Fruit fly (Drosophila melanogaster) whole organism, embryonic: ENCODE data around the gene mRpS23.

ENCODE experiments used
- Atf-2 ChIP-seq: fragments of 200-800 bp; sonication (Bioruptor generic); optimal IDR thresholded peaks from 2 replicates; lab custom pipeline; 2016; ENCODE audit warnings: missing biosample characterization, missing genetic modification characterization
- BtbVII ChIP-seq: fragments of 200-800 bp; sonication (Bioruptor generic); optimal IDR thresholded peaks from 3 replicates; lab custom pipeline; 2017; ENCODE audit warnings: missing biosample characterization, mild to moderate bottlenecking, missing genetic modification characterization
- CG11560 ChIP-seq: fragments of 200-800 bp; sonication (Bioruptor generic); IDR thresholded peaks from 3 replicates; pipeline ENCODE4 v1.3.6; 2022; ENCODE audit warnings: missing biosample characterization, missing genetic modification characterization
- CG13296 ChIP-seq: fragments of 200-800 bp; sonication (Bioruptor generic); optimal IDR thresholded peaks from 3 replicates; lab custom pipeline; 2018; ENCODE audit warnings: missing biosample characterization, mild to moderate bottlenecking, missing genetic modification characterization
- CG14441 ChIP-seq: fragments of 200-800 bp; sonication (Bioruptor generic); IDR thresholded peaks from 2 replicates; pipeline ENCODE4 v1.3.6; 2022; ENCODE audit warnings: missing biosample characterization, missing genetic modification characterization
- CG15514 ChIP-seq: fragments of 200-800 bp; sonication (Bioruptor generic); optimal IDR thresholded peaks from 3 replicates; lab custom pipeline; 2017; ENCODE audit warnings: missing biosample characterization, missing genetic modification characterization, mild to moderate bottlenecking, moderate library complexity, missing genetic modification reagents
- CG15696 ChIP-seq: fragments of 200-800 bp; sonication (Bioruptor generic); optimal IDR thresholded peaks from 2 replicates; lab custom pipeline; 2019; ENCODE audit warnings: missing biosample characterization, mild to moderate bottlenecking, missing genetic modification characterization, moderate library complexity
- CG1602 ChIP-seq: fragments of 200-800 bp; sonication (Bioruptor generic); optimal IDR thresholded peaks from 3 replicates; lab custom pipeline; 2016; ENCODE audit warnings: missing biosample characterization, missing genetic modification characterization
- CG18011 ChIP-seq: fragments of 200-800 bp; sonication (Bioruptor generic); optimal IDR thresholded peaks from 2 replicates; lab custom pipeline; 2017; ENCODE audit warnings: missing biosample characterization, missing genetic modification characterization, mild to moderate bottlenecking, moderate library complexity, missing genotype
- CG2712 ChIP-seq: fragments of 200-800 bp; optimal IDR thresholded peaks from 3 replicates; lab custom pipeline; 2019; ENCODE audit warnings: missing biosample characterization, mild to moderate bottlenecking, missing genetic modification characterization, moderate library complexity
- CG3065 ChIP-seq: fragments of 200-800 bp; sonication (Bioruptor generic); optimal IDR thresholded peaks from 2 replicates; lab custom pipeline; 2016; ENCODE audit warnings: missing biosample characterization, missing genetic modification characterization
- CG31441 ChIP-seq: fragments of 200-800 bp; sonication (Bioruptor generic); IDR thresholded peaks from 2 replicates; pipeline ENCODE4 v1.3.6; 2022; ENCODE audit warnings: missing biosample characterization, missing genetic modification characterization
- CG34224 ChIP-seq: fragments of 200-800 bp; sonication (Bioruptor generic); IDR thresholded peaks from 3 replicates; pipeline ENCODE4 v1.3.6; 2022; ENCODE audit warnings: missing biosample characterization, missing genetic modification characterization; ENCODE audit not compliant: partially characterized antibody
- CG3847 ChIP-seq: fragments of 200-800 bp; sonication (Bioruptor generic); IDR thresholded peaks from 2 replicates; pipeline ENCODE4 v1.3.6; 2022; ENCODE audit warnings: missing biosample characterization, missing genetic modification characterization
- CG3995 ChIP-seq: fragments of 200-800 bp; sonication (Bioruptor generic); optimal IDR thresholded peaks from 3 replicates; lab custom pipeline; 2016; ENCODE audit warnings: missing biosample characterization, missing genetic modification characterization
- CG4424 ChIP-seq: fragments of 200-800 bp; sonication (Bioruptor generic); optimal IDR thresholded peaks from 3 replicates; lab custom pipeline; 2016; ENCODE audit warnings: missing biosample characterization, missing genetic modification characterization
- CG6791 ChIP-seq: fragments of 200-800 bp; sonication (Bioruptor generic); IDR thresholded peaks from 3 replicates; pipeline ENCODE4 v1.3.6; 2022; ENCODE audit warnings: missing biosample characterization, missing genetic modification characterization; ENCODE audit not compliant: partially characterized antibody
- CG6813 ChIP-seq: fragments of 200-800 bp; sonication (Bioruptor generic); optimal IDR thresholded peaks from 2 replicates; lab custom pipeline; 2017; ENCODE audit warnings: missing biosample characterization, missing genetic modification characterization, mild to moderate bottlenecking, moderate library complexity, missing genetic modification reagents
- CG7372 ChIP-seq: fragments of 200-800 bp; sonication (Bioruptor generic); IDR thresholded peaks from 2 replicates; pipeline ENCODE4 v1.3.6; 2022; ENCODE audit warnings: missing biosample characterization, missing genetic modification characterization
- CG7928 ChIP-seq: fragments of 200-800 bp; sonication (Bioruptor generic); optimal IDR thresholded peaks from 2 replicates; lab custom pipeline; 2017; ENCODE audit warnings: missing biosample characterization, mild to moderate bottlenecking, missing genetic modification characterization
- CG7963 ChIP-seq: fragments of 200-800 bp; sonication (Bioruptor generic); IDR thresholded peaks from 3 replicates; pipeline ENCODE4 v1.3.6; 2022; ENCODE audit warnings: missing biosample characterization, missing genetic modification characterization; ENCODE audit not compliant: partially characterized antibody
- CG7987 ChIP-seq: fragments of 200-800 bp; sonication (Bioruptor generic); optimal IDR thresholded peaks from 2 replicates; lab custom pipeline; 2018; ENCODE audit warnings: missing biosample characterization, mild to moderate bottlenecking, missing genetic modification characterization, moderate library complexity
- CHES-1-like ChIP-seq: fragments of 200-800 bp; sonication (Bioruptor generic); optimal IDR thresholded peaks from 2 replicates; lab custom pipeline; 2016; ENCODE audit warnings: missing biosample characterization, missing genetic modification characterization
- Dll ChIP-seq: fragments of 200-800 bp; sonication (Bioruptor generic); IDR thresholded peaks from 4 replicates; pipeline ENCODE4 v1.3.6; 2022; ENCODE audit warnings: missing biosample characterization, missing genetic modification characterization; ENCODE audit not compliant: partially characterized antibody
- Dp ChIP-seq: fragments of 200-800 bp; sonication (Bioruptor generic); optimal IDR thresholded peaks from 2 replicates; lab custom pipeline; 2018; ENCODE audit warnings: missing biosample characterization, mild to moderate bottlenecking, missing genetic modification characterization, moderate library complexity
- Fer1 ChIP-seq: fragments of 200-800 bp; sonication (Bioruptor generic); optimal IDR thresholded peaks from 2 replicates; lab custom pipeline; 2017; ENCODE audit warnings: missing biosample characterization, mild to moderate bottlenecking, missing genetic modification characterization
- Med ChIP-seq: fragments of 200-800 bp; sonication (Bioruptor generic); peaks from one replicate; lab custom pipeline; 2016; ENCODE audit warnings: missing biosample characterization, missing genetic modification characterization, mild to moderate bottlenecking, inconsistent platforms, moderate library complexity
- Mes4 ChIP-seq: fragments of 200-800 bp; sonication (Bioruptor generic); optimal IDR thresholded peaks from 2 replicates; lab custom pipeline; 2016; ENCODE audit warnings: missing biosample characterization, missing genetic modification characterization
- NfI ChIP-seq: fragments of 200-800 bp; sonication (Bioruptor generic); optimal IDR thresholded peaks from 3 replicates; lab custom pipeline; 2018; ENCODE audit warnings: missing biosample characterization, mild to moderate bottlenecking, missing genetic modification characterization, moderate library complexity
- Opbp ChIP-seq: fragments of 200-800 bp; sonication (Bioruptor generic); IDR thresholded peaks from 3 replicates; pipeline ENCODE4 v1.3.6; 2022; ENCODE audit warnings: missing biosample characterization, missing genetic modification characterization; ENCODE audit not compliant: partially characterized antibody
- Pdp1 ChIP-seq, 2 experiments: fragments of 200-800 bp; sonication (Bioruptor generic); optimal IDR thresholded peaks; 3 replicates each; lab custom pipeline; 2016; ENCODE audit warnings: missing biosample characterization in 2 of 2, missing genetic modification characterization in 2 of 2, mild to moderate bottlenecking in 1 of 2, moderate library complexity in 1 of 2
- Spps ChIP-seq: fragments of 200-800 bp; sonication (Bioruptor generic); optimal IDR thresholded peaks from 2 replicates; lab custom pipeline; 2018; ENCODE audit warnings: missing biosample characterization, mild to moderate bottlenecking, missing genetic modification characterization
- Sry-δ ChIP-seq: fragments of 200-800 bp; sonication (Bioruptor generic); optimal IDR thresholded peaks from 2 replicates; lab custom pipeline; 2016; ENCODE audit warnings: missing biosample characterization, missing genetic modification characterization
- Trl ChIP-seq, 3 experiments: fragments of >200 bp in 2 of 3; fragments of 200-800 bp in 1 of 3; sonication (Bioruptor generic) in 1 of 3; optimal IDR thresholded peaks; 2 replicates in 1 of 3; 3 replicates in 2 of 3; lab custom pipeline; 2016 to 2017; ENCODE audit warnings: missing biosample characterization in 1 of 3, missing genetic modification characterization in 1 of 3
- Xbp1 ChIP-seq: fragments of 200-800 bp; sonication (Bioruptor generic); optimal IDR thresholded peaks from 3 replicates; lab custom pipeline; 2016; ENCODE audit warnings: missing biosample characterization, mild to moderate bottlenecking, missing genetic modification characterization
- al ChIP-seq: fragments of 200-800 bp; sonication (Bioruptor generic); IDR thresholded peaks from 2 replicates; pipeline ENCODE4 v1.3.6; 2022; ENCODE audit warnings: missing biosample characterization, missing genetic modification characterization
- bab2 ChIP-seq: fragments of 200-800 bp; sonication (Bioruptor generic); optimal IDR thresholded peaks from 2 replicates; lab custom pipeline; 2016; ENCODE audit warnings: missing biosample characterization, missing genetic modification characterization
- en ChIP-seq: fragments of 200-800 bp; sonication (Bioruptor generic); optimal IDR thresholded peaks from 2 replicates; lab custom pipeline; 2016; ENCODE audit warnings: missing biosample characterization, missing genetic modification characterization
- fd102C ChIP-seq: fragments of 200-800 bp; sonication (Bioruptor generic); optimal IDR thresholded peaks from 2 replicates; lab custom pipeline; 2018; ENCODE audit warnings: missing biosample characterization, mild to moderate bottlenecking, missing genetic modification characterization, moderate library complexity
- ftz-f1 ChIP-seq: fragments of 200-800 bp; sonication (Bioruptor generic); optimal IDR thresholded peaks from 2 replicates; lab custom pipeline; 2016; ENCODE audit warnings: missing biosample characterization, missing genetic modification characterization
- gce ChIP-seq: fragments of 200-800 bp; sonication (Bioruptor generic); IDR thresholded peaks from 3 replicates; pipeline ENCODE4 v1.3.6; 2022; ENCODE audit warnings: missing biosample characterization, missing genetic modification characterization
- gsb-n ChIP-seq: fragments of 200-800 bp; sonication (Bioruptor generic); optimal IDR thresholded peaks from 3 replicates; lab custom pipeline; 2018; ENCODE audit warnings: missing biosample characterization, mild to moderate bottlenecking, missing genetic modification characterization
- knrl ChIP-seq: fragments of 200-800 bp; sonication (Bioruptor generic); IDR thresholded peaks from 3 replicates; pipeline ENCODE4 v1.3.6; 2022; ENCODE audit warnings: missing biosample characterization, missing genetic modification characterization; ENCODE audit not compliant: partially characterized antibody
- luna ChIP-seq: fragments of 200-800 bp; sonication (Bioruptor generic); optimal IDR thresholded peaks from 2 replicates; lab custom pipeline; 2016; ENCODE audit warnings: missing biosample characterization, missing genetic modification characterization
- mam ChIP-seq: fragments of 200-800 bp; sonication (Bioruptor generic); optimal IDR thresholded peaks from 3 replicates; lab custom pipeline; 2016; ENCODE audit warnings: missing biosample characterization, missing genetic modification characterization
- nau ChIP-seq: fragments of 200-800 bp; sonication (Bioruptor generic); optimal IDR thresholded peaks from 3 replicates; lab custom pipeline; 2017; ENCODE audit warnings: missing biosample characterization, mild to moderate bottlenecking, missing genetic modification characterization, missing genetic modification reagents
- pb ChIP-seq: fragments of 200-800 bp; sonication (Bioruptor generic); optimal IDR thresholded peaks from 3 replicates; lab custom pipeline; 2016; ENCODE audit warnings: missing biosample characterization, missing genetic modification characterization
- sens ChIP-seq: fragments of 200-800 bp; sonication (Bioruptor generic); peaks from one replicate; lab custom pipeline; 2016; ENCODE audit warnings: missing biosample characterization, missing genetic modification characterization
- tx ChIP-seq: fragments of 200-800 bp; sonication (Bioruptor generic); optimal IDR thresholded peaks from 2 replicates; lab custom pipeline; 2016; ENCODE audit warnings: missing biosample characterization, missing genetic modification characterization
- vvl ChIP-seq: fragments of 200-800 bp; sonication (Bioruptor generic); IDR thresholded peaks from 2 replicates; pipeline ENCODE4 v1.3.6; 2022; ENCODE audit warnings: missing biosample characterization, missing genetic modification characterization

The mRpS23 gene

DNA sequence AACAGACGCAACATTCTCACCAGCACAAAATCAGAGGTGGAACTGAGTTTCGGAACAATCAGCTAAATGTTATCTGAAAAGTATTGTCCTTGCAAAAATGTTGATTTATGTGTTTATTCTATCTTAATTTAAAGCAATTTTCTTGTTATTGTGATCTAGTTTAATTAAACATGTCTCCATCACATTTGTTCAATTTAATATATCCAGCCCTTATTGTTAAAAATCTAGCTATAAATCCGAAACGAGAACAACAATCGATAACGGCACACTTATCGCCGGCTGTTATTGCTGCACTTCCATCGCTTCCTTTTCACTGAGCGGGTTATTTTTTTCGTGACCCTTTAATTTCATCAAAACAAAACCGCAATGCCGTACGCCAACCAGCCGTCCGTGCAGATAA lies 1.8 kb downstream of the mRpS23 start, which contains the start of the genes GatC, PolG2 and Polr2C (continued):
- peak; percentile 76 for TF ChIP-seq CG7928 (GFP tag; lab: Kevin White, UChicago)
- TF ChIP-seq CG7372 (GFP tag; lab: Robert Waterston, UW), result no peak
- TF ChIP-seq BtbVII (GFP tag; lab: Kevin White, UChicago), result no peak
- peak; percentile 73 for TF ChIP-seq CG7963 (GFP tag; lab: Robert Waterston, UW)
- TF ChIP-seq NfI (GFP tag; lab: Kevin White, UChicago), result peak; percentile 60
- TF ChIP-seq CG14441 (GFP tag; lab: Robert Waterston, UW), result no peak
- TF ChIP-seq CG7987 (GFP tag; lab: Kevin White, UChicago), result no peak
- peak; percentile 97 for TF ChIP-seq CG18011 (GFP tag; lab: Kevin White, UChicago)
- TF ChIP-seq gce (GFP tag; lab: Robert Waterston, UW), result no peak
- no peak for TF ChIP-seq CG11560
- no peak for TF ChIP-seq gsb-n (tag; lab: Kevin White, UChicago)
- no peak for TF ChIP-seq en
- peak; percentile 89 for TF ChIP-seq sens (GFP tag; lab: Kevin White, UChicago)
- TF ChIP-seq Trl (optimal IDR thresholded peaks at IDR 0.05; lab: Kevin White, UChicago), result no peak
- TF ChIP-seq Trl (GFP tag; optimal IDR thresholded peaks at IDR 0.05; lab: Kevin White, UChicago), result no peak
- no peak for TF ChIP-seq ftz-f1 (GFP tag; lab: Kevin White, UChicago)
- TF ChIP-seq CG6791, result peak; percentile 77
- TF ChIP-seq CG13296 (GFP tag; lab: Kevin White, UChicago), result no peak
- no peak for TF ChIP-seq Fer1 (GFP tag; lab: Kevin White, UChicago)
- peak; percentile 41 for TF ChIP-seq CG2712 (tag; lab: Kevin White, UChicago)
- TF ChIP-seq nau (GFP tag; lab: Kevin White, UChicago), result no peak
- peak; percentile 33; the same call in 1 of the 2 replicates for TF ChIP-seq al (GFP tag; lab: Robert Waterston, UW)
- peak; percentile 81 for TF ChIP-seq Med (GFP tag; lab: Kevin White, UChicago)
- TF ChIP-seq CG3847, result peak; percentile 27; the same call in 1 of the 2 replicates
- no peak for TF ChIP-seq fd102C (GFP tag; lab: Kevin White, UChicago)
- no peak for TF ChIP-seq CG6813 (GFP tag; lab: Kevin White, UChicago)
- peak in 1 of 2 experiments; percentile 34 for TF ChIP-seq Pdp1 (GFP tag; optimal IDR thresholded peaks at IDR 0.05; lab: Kevin White, UChicago)
- TF ChIP-seq vvl (GFP tag; lab: Robert Waterston, UW), result peak; percentile 70
- peak; percentile 81 for TF ChIP-seq knrl
- peak; percentile 2 for TF ChIP-seq CG15696
- TF ChIP-seq Mes4, result peak; percentile 9
- TF ChIP-seq CG4424, result peak; percentile 6
- peak; percentile 80 for TF ChIP-seq Dll (GFP tag; lab: Robert Waterston, UW)
- TF ChIP-seq CG31441 (GFP tag; lab: Robert Waterston, UW), result no peak
- peak; percentile 94 for TF ChIP-seq CG34224
- TF ChIP-seq luna (GFP tag; lab: Kevin White, UChicago), result no peak
- peak; percentile 52 for TF ChIP-seq Dp (GFP tag; lab: Kevin White, UChicago)
- peak; percentile 41 for TF ChIP-seq bab2
- TF ChIP-seq Opbp (GFP tag; lab: Robert Waterston, UW), result peak; percentile 79; the same call in 2 of the 3 replicates
- peak; percentile 31 for TF ChIP-seq Xbp1
- TF ChIP-seq mam, result peak; percentile 63
- TF ChIP-seq CG3995, result peak; percentile 42
- peak; percentile 23 for TF ChIP-seq tx (GFP tag; lab: Kevin White, UChicago)
- TF ChIP-seq pb, result no peak
- peak; percentile 27 for TF ChIP-seq Atf-2 (GFP tag; lab: Kevin White, UChicago)
- no peak for TF ChIP-seq Spps (tag; lab: Kevin White, UChicago)
- TF ChIP-seq CHES-1-like (GFP tag; lab: Kevin White, UChicago), result peak; percentile 72
- peak; percentile 95 for TF ChIP-seq Sry-δ (GFP tag; lab: Kevin White, UChicago)
- TF ChIP-seq CG3065 (GFP tag; lab: Kevin White, UChicago), result no peak
- peak; percentile 15 for TF ChIP-seq CG1602 (GFP tag; lab: Kevin White, UChicago)
- TF ChIP-seq CG15514, result peak; percentile 82
